Fruit fly (Drosophila melanogaster): ENCODE results near the gene dy.

Gene dy

DNA sequence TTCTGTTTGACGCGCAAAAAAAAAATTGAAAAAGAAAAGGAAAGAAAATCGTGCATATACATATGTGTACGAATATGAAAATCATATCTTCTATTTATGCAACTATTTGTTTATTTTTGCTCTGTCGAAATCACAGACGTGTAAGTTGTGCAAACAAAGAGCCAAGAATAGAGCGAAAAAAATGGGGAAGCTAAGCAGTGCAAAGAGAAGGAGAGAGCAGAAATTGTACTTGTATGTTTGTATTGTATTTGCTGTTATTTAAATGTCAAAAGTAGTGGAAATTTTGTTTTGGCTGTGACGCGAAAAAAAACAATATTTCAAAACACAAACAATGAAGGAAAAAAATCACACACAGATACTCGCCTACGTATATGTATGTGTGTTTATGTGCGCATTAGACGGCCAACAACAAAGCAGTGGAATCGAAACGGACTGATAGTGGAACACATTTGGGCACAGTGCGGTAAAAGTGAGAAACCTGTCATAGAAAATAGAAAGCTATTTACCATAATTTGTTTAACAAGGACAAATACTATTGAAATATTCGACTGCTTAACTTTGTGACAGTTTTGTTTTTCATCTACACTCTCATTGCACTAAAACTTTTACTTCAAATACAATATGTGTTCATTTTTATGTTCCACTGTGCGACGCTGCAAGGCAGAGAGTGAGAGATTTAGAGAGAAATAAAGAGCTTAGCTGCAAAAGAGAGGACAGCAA, 39.6 kb upstream of the dy start (continued):
- TF ChIP-seq pita (GFP tag; optimal IDR thresholded peaks at IDR 0.05) (no peak), C15 (GFP tag; IDR thresholded peaks at IDR 0.05) (peak; percentile 83; the same call in 2 of the 3 replicates), Lhr (GFP tag; optimal IDR thresholded peaks at IDR 0.05) (peak; percentile 78), Hmr (GFP tag; optimal IDR thresholded peaks at IDR 0.05) (peak; percentile 95), disco-r (GFP tag; optimal IDR thresholded peaks at IDR 0.05) (peak; percentile 89), CG17802 (tag; optimal IDR thresholded peaks at IDR 0.05) (peak; percentile 69), gfzf (GFP tag; optimal IDR thresholded peaks at IDR 0.05) (no peak), CG13775 (GFP tag; optimal IDR thresholded peaks at IDR 0.05) (peak; percentile 91), CG17186 (GFP tag; optimal IDR thresholded peaks at IDR 0.05) (peak; percentile 70), CG9437 (GFP tag; optimal IDR thresholded peaks at IDR 0.05) (peak; percentile 86), CG2199 (GFP tag; IDR thresholded peaks at IDR 0.05) (peak; percentile 85), prd (optimal IDR thresholded peaks at IDR 0.05) (no peak), prd (GFP tag; IDR thresholded peaks at IDR 0.05) (peak; percentile 96), dm (GFP tag; optimal IDR thresholded peaks at IDR 0.05) (peak; percentile 89), CG4404 (GFP tag; IDR thresholded peaks at IDR 0.05) (peak; percentile 82), trem (tag; optimal IDR thresholded peaks at IDR 0.05) (peak; percentile 92), pho (GFP tag; optimal IDR thresholded peaks at IDR 0.05) (peak; percentile 93), CG13424 (tag; optimal IDR thresholded peaks at IDR 0.05) (peak; percentile 95), CG2202 (tag; optimal IDR thresholded peaks at IDR 0.05) (peak; percentile 89), lola (GFP tag; optimal IDR thresholded peaks at IDR 0.05) (peak in 1 of 3 experiments; percentile 90), Oli (tag; optimal IDR thresholded peaks at IDR 0.05) (peak; percentile 96), crol (GFP tag; IDR thresholded peaks at IDR 0.05) (no peak), ERR (GFP tag; optimal IDR thresholded peaks at IDR 0.05) (peak; percentile 91), CG12744 (GFP tag; optimal IDR thresholded peaks at IDR 0.05) (peak; percentile 91), CG32532 (GFP tag; IDR thresholded peaks at IDR 0.05) (peak; percentile 93), CG4282 (GFP tag; optimal IDR thresholded peaks at IDR 0.05) (peak; percentile 98), slou (GFP tag; optimal IDR thresholded peaks at IDR 0.05) (peak; percentile 83), Dbx (GFP tag; IDR thresholded peaks at IDR 0.05) (peak; percentile 83), CG14441 (GFP tag; IDR thresholded peaks at IDR 0.05) (peak; percentile 94), danr (GFP tag; IDR thresholded peaks at IDR 0.05) (peak; percentile 92), CG6654 (GFP tag; optimal IDR thresholded peaks at IDR 0.05) (peak; percentile 76), CG12769 (tag; optimal IDR thresholded peaks at IDR 0.05) (peak; percentile 96), B-H1 (GFP tag; IDR thresholded peaks at IDR 0.05) (peak; percentile 93), zf30C (GFP tag; optimal IDR thresholded peaks at IDR 0.05) (no peak), CG4707 (GFP tag; optimal IDR thresholded peaks at IDR 0.05) (peak; percentile 99), CG6683 (GFP tag; optimal IDR thresholded peaks at IDR 0.05) (peak; percentile 79), CG11247 (GFP tag; IDR thresholded peaks at IDR 0.05) (peak; percentile 92), tio (GFP tag; optimal IDR thresholded peaks at IDR 0.05) (peak; percentile 89), luna (GFP tag; optimal IDR thresholded peaks at IDR 0.05) (peak; percentile 77), CG3726 (GFP tag; IDR thresholded peaks at IDR 0.05) (peak; percentile 91), Doc3 (GFP tag; IDR thresholded peaks at IDR 0.05; ENCODE audit: partially characterized antibody) (peak; percentile 37; the same call in 1 of the 3 replicates), sima (GFP tag; optimal IDR thresholded peaks at IDR 0.05) (peak; percentile 82), CG4820 (GFP tag; optimal IDR thresholded peaks at IDR 0.05) (peak; percentile 94), h (optimal IDR thresholded peaks at IDR 0.05) (no peak), Camta (GFP tag; optimal IDR thresholded peaks at IDR 0.05) (peak; percentile 92), pfk (GFP tag; optimal IDR thresholded peaks at IDR 0.05) (peak; percentile 98), CG13296 (GFP tag; optimal IDR thresholded peaks at IDR 0.05) (peak; percentile 90), Hr51 (GFP tag; optimal IDR thresholded peaks at IDR 0.05) (peak; percentile 92 to 97), rib (GFP tag; IDR thresholded peaks at IDR 0.05) (peak; percentile 79), CG2129 (GFP tag; IDR thresholded peaks at IDR 0.05; ENCODE audit: partially characterized antibody) (no peak)
